Fruit fly (Drosophila melanogaster) whole organism, wandering third instar larva: Measurements from ENCODE around the gene CG10550.

Experiments used
- Dfd ChIP-seq: fragments of >200 bp; optimal IDR thresholded peaks from 2 replicates; lab custom pipeline; 2017; ENCODE audit warnings: missing biosample characterization, missing genetic modification characterization
- dmrt93B ChIP-seq: fragments of 200-800 bp; sonication (Bioruptor generic); optimal IDR thresholded peaks from 2 replicates; lab custom pipeline; 2018; ENCODE audit warnings: missing biosample characterization, mild to moderate bottlenecking, missing genetic modification characterization
- pan ChIP-seq: fragments of >200 bp; optimal IDR thresholded peaks from 2 replicates; lab custom pipeline; 2017
- woc ChIP-seq: sonication (Bioruptor generic); optimal IDR thresholded peaks from 2 replicates; lab custom pipeline; 2016; ENCODE audit warnings: missing biosample characterization, mild to moderate bottlenecking, missing genetic modification characterization

- TF ChIP-seq pan (lab: Kevin White, UChicago) (no peak), woc (GFP tag; lab: Kevin White, UChicago) (no peak), dmrt93B (no peak), Dfd (GFP tag; lab: Kevin White, UChicago) (no peak)
Measured at dm6 chr3R:25285173-25285572, 23.0 kb downstream of the CG10550 start, which contains the start of gene CG31104.
